Worm (Caenorhabditis elegans) whole organism, L3 larva: ENCODE measurements around the gene clec-2.

Experiments
- aly-2 ChIP-seq: fragments of 150-350 bp; optimal IDR thresholded peaks from 2 replicates; lab custom pipeline; 2014; ENCODE audit warnings: missing biosample characterization, missing genetic modification characterization
- elt-2 ChIP-seq: sonication (generic microtip); optimal IDR thresholded peaks from 2 replicates; lab custom pipeline; 2016; ENCODE audit warnings: missing genetic modification reagents, mild to moderate bottlenecking, missing genetic modification characterization, missing compliant biosample characterization
- skn-1 ChIP-seq: fragments of 150-350 bp; optimal IDR thresholded peaks from 2 replicates; lab custom pipeline; 2014; ENCODE audit warnings: missing biosample characterization, missing genetic modification characterization
- tbx-2 ChIP-seq: sonication (generic microtip); optimal IDR thresholded peaks from 2 replicates; lab custom pipeline; 2016; ENCODE audit warnings: mild to moderate bottlenecking, missing genetic modification characterization, missing compliant biosample characterization
- unc-62 ChIP-seq: fragments of 150-350 bp; sonication (generic microtip); optimal IDR thresholded peaks from 4 replicates; lab custom pipeline; 2014; ENCODE audit warnings: missing biosample characterization, missing genetic modification reagents, missing genetic modification characterization
- ztf-4 ChIP-seq: fragments of 150-350 bp; optimal IDR thresholded peaks from 2 replicates; lab custom pipeline; 2014; ENCODE audit warnings: missing biosample characterization, missing genetic modification characterization

DNA sequence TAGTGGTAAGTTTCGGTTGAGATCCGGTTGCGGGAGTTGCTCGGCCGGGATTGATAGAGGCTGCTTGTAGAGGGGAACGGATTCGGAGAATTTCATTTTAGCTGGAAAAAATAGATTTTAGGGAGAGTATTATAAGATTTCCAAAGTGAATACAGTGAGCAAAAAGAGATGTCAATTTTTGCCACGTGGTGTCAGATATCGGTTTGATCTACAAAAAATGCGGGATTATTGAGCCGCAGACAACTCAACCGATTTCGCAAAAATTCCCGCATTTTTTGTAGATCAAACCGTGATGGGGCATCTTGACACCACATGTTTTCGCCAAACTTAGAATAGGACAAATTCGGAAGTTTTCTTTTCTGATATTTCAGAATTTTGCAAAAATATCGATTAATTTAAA lies 31.0 kb upstream of the clec-2 start, which contains the start of gene lido-13:
- TF ChIP-seq tbx-2: no peak
- TF ChIP-seq aly-2 (tag; lab: Kevin White, UChicago): no peak
- no peak for TF ChIP-seq unc-62
- no peak for TF ChIP-seq ztf-4
- TF ChIP-seq elt-2: no peak
- TF ChIP-seq skn-1: no peak
